Fruit fly (Drosophila melanogaster) whole organism, prepupa: Measurements from ENCODE around the gene CG1738.
A peak's percentile ranks its signal among the peaks of the same experiment; 100 is the strongest.

Experiments
- CG10631 ChIP-seq: fragments of 200-800 bp; sonication (Bioruptor generic); optimal IDR thresholded peaks from 2 replicates; lab custom pipeline; 2016; ENCODE audit warnings: missing biosample characterization, missing genetic modification characterization
- CG10669 ChIP-seq: fragments of 200-800 bp; sonication (Bioruptor generic); optimal IDR thresholded peaks from 3 replicates; lab custom pipeline; 2018; ENCODE audit warnings: missing biosample characterization, mild to moderate bottlenecking, missing genetic modification characterization, moderate library complexity
- CG11294 ChIP-seq: fragments of 200-800 bp; sonication (Bioruptor generic); IDR thresholded peaks from 2 replicates; pipeline ENCODE4 v1.3.6; 2022; ENCODE audit warnings: missing biosample characterization, missing genetic modification characterization
- CG11902 ChIP-seq: fragments of 200-800 bp; sonication (Bioruptor generic); optimal IDR thresholded peaks from 3 replicates; lab custom pipeline; 2016; ENCODE audit warnings: missing biosample characterization, missing genetic modification characterization
- CG15336 ChIP-seq: fragments of 200-800 bp; sonication (Bioruptor generic); IDR thresholded peaks from 2 replicates; pipeline ENCODE4 v1.3.6; 2022; ENCODE audit warnings: missing biosample characterization, missing genetic modification characterization
- CG1621 ChIP-seq: fragments of 200-800 bp; sonication (Bioruptor generic); optimal IDR thresholded peaks from 3 replicates; lab custom pipeline; 2018; ENCODE audit warnings: missing biosample characterization, mild to moderate bottlenecking, missing genetic modification characterization
- CG16779 ChIP-seq: fragments of 200-800 bp; sonication (Bioruptor generic); optimal IDR thresholded peaks from 3 replicates; lab custom pipeline; 2017; ENCODE audit warnings: missing biosample characterization, mild to moderate bottlenecking, missing genetic modification characterization
- CG31627 ChIP-seq: fragments of 200-800 bp; sonication (Bioruptor generic); optimal IDR thresholded peaks from 3 replicates; lab custom pipeline; 2016; ENCODE audit warnings: missing biosample characterization, missing genetic modification characterization
- CG32006 ChIP-seq: fragments of 200-800 bp; sonication (Bioruptor generic); optimal IDR thresholded peaks from 3 replicates; lab custom pipeline; 2017; ENCODE audit warnings: missing biosample characterization, mild to moderate bottlenecking, missing genetic modification characterization
- CG34406 ChIP-seq: fragments of 200-800 bp; sonication (Bioruptor generic); optimal IDR thresholded peaks from 3 replicates; lab custom pipeline; 2016; ENCODE audit warnings: missing biosample characterization, missing genetic modification characterization
- CG3919 ChIP-seq: fragments of 200-800 bp; sonication (Bioruptor generic); optimal IDR thresholded peaks from 3 replicates; lab custom pipeline; 2016; ENCODE audit warnings: missing biosample characterization, missing genetic modification characterization
- CG4318 ChIP-seq: fragments of 200-800 bp; sonication (Bioruptor generic); optimal IDR thresholded peaks from 3 replicates; lab custom pipeline; 2017; ENCODE audit warnings: missing biosample characterization, mild to moderate bottlenecking, missing genetic modification characterization
- CG6163 ChIP-seq: fragments of 200-800 bp; sonication (Bioruptor generic); IDR thresholded peaks from 3 replicates; pipeline ENCODE4 v1.3.6; 2022; ENCODE audit warnings: missing biosample characterization, missing genetic modification characterization
- CG6276 ChIP-seq: fragments of 200-800 bp; sonication (Bioruptor generic); optimal IDR thresholded peaks from 2 replicates; lab custom pipeline; 2017; ENCODE audit warnings: missing biosample characterization, mild to moderate bottlenecking, missing genetic modification characterization
- CG6792 ChIP-seq: fragments of 200-800 bp; sonication (Bioruptor generic); optimal IDR thresholded peaks from 3 replicates; lab custom pipeline; 2016; ENCODE audit warnings: missing biosample characterization, missing genetic modification characterization
- CG6808 ChIP-seq: fragments of 200-800 bp; sonication (Bioruptor generic); optimal IDR thresholded peaks from 3 replicates; lab custom pipeline; 2017; ENCODE audit warnings: missing biosample characterization, missing genetic modification characterization, mild to moderate bottlenecking, moderate library complexity, missing genetic modification reagents
- CG6854 ChIP-seq: fragments of 200-800 bp; sonication (Bioruptor generic); optimal IDR thresholded peaks from 2 replicates; lab custom pipeline; 2017; ENCODE audit warnings: missing biosample characterization, mild to moderate bottlenecking, missing genetic modification characterization
- CG7368 ChIP-seq: fragments of 200-800 bp; sonication (Bioruptor generic); optimal IDR thresholded peaks from 3 replicates; lab custom pipeline; 2016; ENCODE audit warnings: missing biosample characterization, missing genetic modification characterization
- CG8119 ChIP-seq: fragments of 200-800 bp; sonication (Bioruptor generic); IDR thresholded peaks from 3 replicates; pipeline ENCODE4 v1.3.6; 2022; ENCODE audit warnings: missing biosample characterization, missing genetic modification characterization
- CG8632 ChIP-seq: fragments of 200-800 bp; sonication (Bioruptor generic); optimal IDR thresholded peaks from 3 replicates; lab custom pipeline; 2016; ENCODE audit warnings: missing biosample characterization, missing genetic modification characterization
- CG9139 ChIP-seq: fragments of 200-800 bp; sonication (Bioruptor generic); optimal IDR thresholded peaks from 3 replicates; lab custom pipeline; 2017; ENCODE audit warnings: missing biosample characterization, mild to moderate bottlenecking, missing genetic modification characterization
- Eip75B ChIP-seq: fragments of 200-800 bp; sonication (Bioruptor generic); optimal IDR thresholded peaks from 3 replicates; lab custom pipeline; 2016; ENCODE audit warnings: missing biosample characterization, missing genetic modification characterization
- Eip78C ChIP-seq: fragments of 200-800 bp; sonication (Bioruptor generic); peaks from one replicate; lab custom pipeline; 2016; ENCODE audit warnings: missing biosample characterization, missing genetic modification characterization
- Eip93F ChIP-seq: fragments of 200-800 bp; sonication (Bioruptor generic); optimal IDR thresholded peaks from 2 replicates; lab custom pipeline; 2016; ENCODE audit warnings: missing biosample characterization, mild to moderate bottlenecking, missing genetic modification characterization
- Ets21C ChIP-seq: fragments of 200-800 bp; sonication (Bioruptor generic); optimal IDR thresholded peaks from 3 replicates; lab custom pipeline; 2016; ENCODE audit warnings: missing biosample characterization, missing genetic modification characterization
- Ets96B ChIP-seq: fragments of 200-800 bp; optimal IDR thresholded peaks from 2 replicates; lab custom pipeline; 2019; ENCODE audit warnings: missing biosample characterization, mild to moderate bottlenecking, missing genetic modification characterization, moderate library complexity
- Gug ChIP-seq: fragments of 200-800 bp; sonication (Bioruptor generic); IDR thresholded peaks from 2 replicates; pipeline ENCODE4 v1.3.6; 2022; ENCODE audit warnings: missing biosample characterization, missing genetic modification characterization
- Hr38 ChIP-seq: sonication (Bioruptor generic); optimal IDR thresholded peaks from 2 replicates; lab custom pipeline; 2016; ENCODE audit warnings: missing biosample characterization, missing genetic modification characterization
- Hr39 ChIP-seq: fragments of 200-800 bp; sonication (Bioruptor generic); optimal IDR thresholded peaks from 2 replicates; lab custom pipeline; 2016; ENCODE audit warnings: missing biosample characterization, missing genetic modification characterization
- Hr4 ChIP-seq: fragments of 200-800 bp; sonication (Bioruptor generic); optimal IDR thresholded peaks from 3 replicates; lab custom pipeline; 2016; ENCODE audit warnings: missing biosample characterization, missing genetic modification characterization
- Lpt ChIP-seq: fragments of 200-800 bp; sonication (Bioruptor generic); optimal IDR thresholded peaks from 3 replicates; lab custom pipeline; 2016; ENCODE audit warnings: missing biosample characterization, missing genetic modification characterization
- Met ChIP-seq: fragments of 200-800 bp; sonication (Bioruptor generic); optimal IDR thresholded peaks from 3 replicates; lab custom pipeline; 2016; ENCODE audit warnings: missing biosample characterization, missing genetic modification characterization
- OdsH ChIP-seq: fragments of 200-800 bp; sonication (Bioruptor generic); optimal IDR thresholded peaks from 3 replicates; lab custom pipeline; 2016; ENCODE audit warnings: missing biosample characterization, missing genetic modification characterization
- Smox ChIP-seq: fragments of 200-800 bp; sonication (Bioruptor generic); optimal IDR thresholded peaks from 3 replicates; lab custom pipeline; 2016; ENCODE audit warnings: missing biosample characterization, missing genetic modification characterization
- Sox102F ChIP-seq: fragments of 200-800 bp; sonication (Bioruptor generic); optimal IDR thresholded peaks from 2 replicates; lab custom pipeline; 2016; ENCODE audit warnings: missing biosample characterization, mild to moderate bottlenecking, missing genetic modification characterization
- Sox14 ChIP-seq: fragments of 200-800 bp; sonication (Bioruptor generic); optimal IDR thresholded peaks from 3 replicates; lab custom pipeline; 2016; ENCODE audit warnings: missing biosample characterization, missing genetic modification characterization
- Sox15 ChIP-seq: fragments of 200-800 bp; sonication (Bioruptor generic); optimal IDR thresholded peaks from 3 replicates; lab custom pipeline; 2016; ENCODE audit warnings: missing biosample characterization, missing genetic modification characterization
- acj6 ChIP-seq: fragments of 200-800 bp; sonication (Bioruptor generic); optimal IDR thresholded peaks from 3 replicates; lab custom pipeline; 2016; ENCODE audit warnings: missing biosample characterization, missing genetic modification characterization
- cyc ChIP-seq: fragments of 200-800 bp; sonication (Bioruptor generic); optimal IDR thresholded peaks from 3 replicates; lab custom pipeline; 2016; ENCODE audit warnings: missing biosample characterization, missing genetic modification characterization
- dac ChIP-seq: fragments of 200-800 bp; sonication (Bioruptor generic); optimal IDR thresholded peaks from 2 replicates; lab custom pipeline; 2017; ENCODE audit warnings: missing biosample characterization, mild to moderate bottlenecking, missing genetic modification characterization
- dsx ChIP-seq: fragments of 200-800 bp; optimal IDR thresholded peaks from 3 replicates; lab custom pipeline; 2019; ENCODE audit warnings: missing biosample characterization, mild to moderate bottlenecking, missing genetic modification characterization, moderate library complexity; ENCODE audit not compliant: poor library complexity, severe bottlenecking
- eg ChIP-seq: fragments of 200-800 bp; sonication (Bioruptor generic); IDR thresholded peaks from 3 replicates; pipeline ENCODE4 v1.3.6; 2022; ENCODE audit warnings: missing biosample characterization, missing genetic modification characterization
- esn ChIP-seq: fragments of 200-800 bp; sonication (Bioruptor generic); optimal IDR thresholded peaks from 2 replicates; lab custom pipeline; 2016; ENCODE audit warnings: missing biosample characterization, mild to moderate bottlenecking, missing genetic modification characterization, moderate library complexity
- fd85E ChIP-seq: fragments of 200-800 bp; sonication (Bioruptor generic); optimal IDR thresholded peaks from 3 replicates; lab custom pipeline; 2016; ENCODE audit warnings: missing biosample characterization, missing genetic modification characterization
- fkh ChIP-seq: fragments of 200-800 bp; sonication (Bioruptor generic); optimal IDR thresholded peaks from 3 replicates; lab custom pipeline; 2017; ENCODE audit warnings: missing biosample characterization, mild to moderate bottlenecking, missing genetic modification characterization, moderate library complexity
- lz ChIP-seq: fragments of 200-800 bp; sonication (Bioruptor generic); optimal IDR thresholded peaks from 3 replicates; lab custom pipeline; 2016; ENCODE audit warnings: missing biosample characterization, missing genetic modification characterization
- net ChIP-seq: fragments of 200-800 bp; sonication (Bioruptor generic); optimal IDR thresholded peaks from 3 replicates; lab custom pipeline; 2016; ENCODE audit warnings: missing biosample characterization, missing genetic modification characterization
- pdm3 ChIP-seq: fragments of 200-800 bp; sonication (Bioruptor generic); optimal IDR thresholded peaks from 3 replicates; lab custom pipeline; 2016; ENCODE audit warnings: missing biosample characterization, missing genetic modification characterization
- salr ChIP-seq, 2 experiments: fragments of 200-800 bp; sonication (Bioruptor generic); optimal IDR thresholded peaks; 3 replicates each; lab custom pipeline; 2016 to 2018; ENCODE audit warnings: missing biosample characterization in 2 of 2, missing genetic modification characterization in 2 of 2, mild to moderate bottlenecking in 1 of 2
- spab ChIP-seq: fragments of 200-800 bp; sonication (Bioruptor generic); optimal IDR thresholded peaks from 2 replicates; lab custom pipeline; 2017; ENCODE audit warnings: missing biosample characterization, mild to moderate bottlenecking, missing genetic modification characterization, missing genetic modification reagents
- ss ChIP-seq, 2 experiments: fragments of 200-800 bp; sonication (Bioruptor generic); optimal IDR thresholded peaks; 2 replicates in 1 of 2; 3 replicates in 1 of 2; lab custom pipeline; 2017 to 2018; ENCODE audit warnings: mild to moderate bottlenecking in 2 of 2, missing biosample characterization in 2 of 2, missing genetic modification characterization in 2 of 2, moderate library complexity in 1 of 2
- svp ChIP-seq: fragments of 200-800 bp; sonication (Bioruptor generic); peaks from one replicate; lab custom pipeline; 2016; ENCODE audit warnings: missing biosample characterization, missing genetic modification characterization
- topi ChIP-seq: fragments of 200-800 bp; sonication (Bioruptor generic); optimal IDR thresholded peaks from 3 replicates; lab custom pipeline; 2016; ENCODE audit warnings: missing biosample characterization, missing genetic modification characterization

The CG1738 gene

DNA sequence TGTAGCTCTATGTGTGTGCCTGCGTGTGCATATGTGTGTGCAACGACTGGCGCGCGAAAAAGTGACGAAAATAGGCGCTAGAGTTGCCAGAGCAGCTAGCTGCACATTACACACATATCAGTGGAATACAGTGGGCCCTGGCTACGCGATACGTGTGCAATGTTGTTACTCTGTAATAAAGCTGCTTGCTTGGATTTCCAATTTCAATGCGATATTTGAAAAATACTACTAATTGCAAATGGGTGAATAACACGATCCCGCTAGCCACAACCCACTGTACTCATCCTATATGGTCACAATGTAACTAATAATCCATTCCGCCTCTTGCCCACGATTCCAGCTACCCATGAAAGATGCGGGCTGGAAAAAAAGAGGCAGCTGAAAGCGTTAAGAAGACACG lies 2.5 kb downstream of the CG1738 start:
- TF ChIP-seq CG6808 (GFP tag; lab: Kevin White, UChicago) (peak; percentile 90), Hr4 (GFP tag; lab: Kevin White, UChicago) (peak; percentile 97), net (GFP tag; lab: Kevin White, UChicago) (peak; percentile 95), CG6163 (GFP tag; lab: Robert Waterston, UW) (peak; percentile 98), esn (GFP tag; lab: Kevin White, UChicago) (peak; percentile 91), salr (GFP tag; optimal IDR thresholded peaks at IDR 0.05; lab: Kevin White, UChicago) (peak; percentile 88 to 94), Eip75B (peak; percentile 92), Ets96B (tag; lab: Kevin White, UChicago) (peak; percentile 91), fd85E (GFP tag; lab: Kevin White, UChicago) (peak; percentile 86), spab (peak; percentile 90), CG6276 (GFP tag; lab: Kevin White, UChicago) (peak; percentile 96), CG11902 (GFP tag; lab: Kevin White, UChicago) (peak; percentile 93), Sox14 (peak; percentile 94), Eip78C (GFP tag; lab: Kevin White, UChicago) (peak; percentile 97), Hr39 (GFP tag; lab: Kevin White, UChicago) (peak; percentile 96), CG10669 (GFP tag; lab: Kevin White, UChicago) (peak; percentile 93), Lpt (GFP tag; lab: Kevin White, UChicago) (peak; percentile 95), OdsH (GFP tag; lab: Kevin White, UChicago) (peak; percentile 95), CG1621 (peak; percentile 95), svp (GFP tag; lab: Kevin White, UChicago) (peak; percentile 94), Sox102F (GFP tag; lab: Kevin White, UChicago) (peak; percentile 90), CG11294 (GFP tag; lab: Robert Waterston, UW) (peak; percentile 96), CG7368 (peak; percentile 95), CG8119 (GFP tag; lab: Robert Waterston, UW) (peak; percentile 96), topi (peak; percentile 93), CG3919 (GFP tag; lab: Kevin White, UChicago) (peak; percentile 96), eg (GFP tag; lab: Robert Waterston, UW) (peak; percentile 99), acj6 (GFP tag; lab: Kevin White, UChicago) (peak; percentile 95), cyc (GFP tag; lab: Kevin White, UChicago) (peak; percentile 96), Eip93F (GFP tag; lab: Kevin White, UChicago) (no peak), Gug (peak; percentile 96), Ets21C (GFP tag; lab: Kevin White, UChicago) (peak; percentile 90), CG8632 (GFP tag; lab: Kevin White, UChicago) (peak; percentile 90), CG32006 (peak; percentile 96), CG15336 (GFP tag; lab: Robert Waterston, UW) (peak; percentile 98), fkh (GFP tag; lab: Kevin White, UChicago) (no peak), CG10631 (peak; percentile 94), CG34406 (GFP tag; lab: Kevin White, UChicago) (peak; percentile 88), CG16779 (tag; lab: Kevin White, UChicago) (peak; percentile 89), dac (GFP tag; lab: Kevin White, UChicago) (peak; percentile 95), dsx (GFP tag; lab: Kevin White, UChicago) (peak; percentile 94), pdm3 (peak; percentile 96), ss (GFP tag; optimal IDR thresholded peaks at IDR 0.05; lab: Kevin White, UChicago) (peak; percentile 83 to 93), Hr38 (peak; percentile 92), CG4318 (peak; percentile 92), CG6792 (GFP tag; lab: Kevin White, UChicago) (peak; percentile 95), Smox (GFP tag; lab: Kevin White, UChicago) (peak; percentile 91), CG6854 (GFP tag; lab: Kevin White, UChicago) (peak; percentile 80), lz (peak; percentile 95), Met (peak; percentile 93), CG31627 (peak; percentile 94), Sox15 (GFP tag; lab: Kevin White, UChicago) (peak; percentile 93), CG9139 (GFP tag; lab: Kevin White, UChicago) (peak; percentile 77)
